Fruit fly (Drosophila melanogaster): ENCODE results near the gene IM33.

Gene IM33

dm6 chr2L:3693082-3693481, 3.4 kb downstream of the IM33 start, which contains the start of gene CG3513:
TSS of gene CG3513 (minus strand) at chr2L:3693182.
- TF ChIP-seq Dll (optimal IDR thresholded peaks at IDR 0.05) (no peak), usp (GFP tag; optimal IDR thresholded peaks at IDR 0.05) (no peak), CG8478 (optimal IDR thresholded peaks at IDR 0.05) (no peak), EcR (GFP tag; optimal IDR thresholded peaks at IDR 0.05) (no peak), pan (optimal IDR thresholded peaks at IDR 0.05) (no peak), psq (optimal IDR thresholded peaks at IDR 0.05) (no peak)

- TF ChIP-seq EcR (GFP tag; optimal IDR thresholded peaks at IDR 0.05): no peak
- TF ChIP-seq pan (optimal IDR thresholded peaks at IDR 0.05): no peak
- TF ChIP-seq psq (optimal IDR thresholded peaks at IDR 0.05): no peak
- TF ChIP-seq usp (GFP tag; optimal IDR thresholded peaks at IDR 0.05): no peak
- no peak for TF ChIP-seq CG8478 (optimal IDR thresholded peaks at IDR 0.05)
- no peak for TF ChIP-seq Dll (optimal IDR thresholded peaks at IDR 0.05)
Measured at dm6 chr2L:3692466-3692865, 4.0 kb downstream of the IM33 start, which contains the start of gene CG16704. TSS of gene CG16704 (minus strand) at chr2L:3692587.

dm6 chr2L:3685139-3685851, 11.2 kb downstream of the IM33 start:
- TF ChIP-seq pan (optimal IDR thresholded peaks at IDR 0.05): no peak
- TF ChIP-seq EcR (GFP tag; optimal IDR thresholded peaks at IDR 0.05): no peak
- no peak for TF ChIP-seq CG8478 (optimal IDR thresholded peaks at IDR 0.05)
- no peak for TF ChIP-seq Dll (optimal IDR thresholded peaks at IDR 0.05)
- no peak for TF ChIP-seq psq (optimal IDR thresholded peaks at IDR 0.05)
- TF ChIP-seq usp (GFP tag; optimal IDR thresholded peaks at IDR 0.05): no peak

dm6 chr2L:3682489-3682888, 14.0 kb downstream of the IM33 start:
- no peak for TF ChIP-seq Dll (optimal IDR thresholded peaks at IDR 0.05)
- TF ChIP-seq EcR (GFP tag; optimal IDR thresholded peaks at IDR 0.05): no peak
- no peak for TF ChIP-seq usp (GFP tag; optimal IDR thresholded peaks at IDR 0.05)
- TF ChIP-seq CG8478 (optimal IDR thresholded peaks at IDR 0.05): no peak
- no peak for TF ChIP-seq pan (optimal IDR thresholded peaks at IDR 0.05)
- TF ChIP-seq psq (optimal IDR thresholded peaks at IDR 0.05): no peak

- no peak for TF ChIP-seq Dll (optimal IDR thresholded peaks at IDR 0.05)
- no peak for TF ChIP-seq pan (optimal IDR thresholded peaks at IDR 0.05)
- TF ChIP-seq EcR (GFP tag; optimal IDR thresholded peaks at IDR 0.05): no peak
- TF ChIP-seq usp (GFP tag; optimal IDR thresholded peaks at IDR 0.05): no peak
- no peak for TF ChIP-seq CG8478 (optimal IDR thresholded peaks at IDR 0.05)
- TF ChIP-seq psq (optimal IDR thresholded peaks at IDR 0.05): no peak
Measured at dm6 chr2L:3681338-3681737, 15.1 kb downstream of the IM33 start.

dm6 chr2L:3675770-3676169, 20.7 kb downstream of the IM33 start:
- TF ChIP-seq CG8478 (optimal IDR thresholded peaks at IDR 0.05) (no peak), psq (optimal IDR thresholded peaks at IDR 0.05) (no peak), pan (optimal IDR thresholded peaks at IDR 0.05) (no peak), EcR (GFP tag; optimal IDR thresholded peaks at IDR 0.05) (no peak), Dll (optimal IDR thresholded peaks at IDR 0.05) (no peak), usp (GFP tag; optimal IDR thresholded peaks at IDR 0.05) (no peak)

- TF ChIP-seq EcR (GFP tag; optimal IDR thresholded peaks at IDR 0.05): no peak
- TF ChIP-seq usp (GFP tag; optimal IDR thresholded peaks at IDR 0.05): no peak
- TF ChIP-seq Dll (optimal IDR thresholded peaks at IDR 0.05): no peak
- no peak for TF ChIP-seq pan (optimal IDR thresholded peaks at IDR 0.05)
- no peak for TF ChIP-seq CG8478 (optimal IDR thresholded peaks at IDR 0.05)
- TF ChIP-seq psq (optimal IDR thresholded peaks at IDR 0.05): no peak
Measured at dm6 chr2L:3670481-3670880, 26.0 kb downstream of the IM33 start, which contains the start of gene Sfp24Bc. TSS of gene Sfp24Bc (minus strand) at chr2L:3670581.

- TF ChIP-seq EcR (GFP tag; optimal IDR thresholded peaks at IDR 0.05): no peak
Measured at dm6 chr2L:3669675-3670074, 26.8 kb downstream of the IM33 start, which contains the start of gene Sfp24Bb. TSS of gene Sfp24Bb (minus strand) at chr2L:3669775.

- TF ChIP-seq CG8478 (optimal IDR thresholded peaks at IDR 0.05) (no peak), psq (optimal IDR thresholded peaks at IDR 0.05) (no peak), Dll (optimal IDR thresholded peaks at IDR 0.05) (no peak), EcR (GFP tag; optimal IDR thresholded peaks at IDR 0.05) (no peak)
Measured at dm6 chr2L:3669034-3669433, 27.4 kb downstream of the IM33 start, which contains the start of gene Sfp24Bd. TSS of gene Sfp24Bd (minus strand) at chr2L:3669134.

dm6 chr2L:3668451-3668850, 28.0 kb downstream of the IM33 start, which contains the start of gene Sfp24Ba:
TSS of gene Sfp24Ba (minus strand) at chr2L:3668551.
- no peak for TF ChIP-seq EcR (GFP tag; optimal IDR thresholded peaks at IDR 0.05)
- TF ChIP-seq psq (optimal IDR thresholded peaks at IDR 0.05): no peak
- TF ChIP-seq CG8478 (optimal IDR thresholded peaks at IDR 0.05): no peak
- TF ChIP-seq usp (GFP tag; optimal IDR thresholded peaks at IDR 0.05): no peak
- TF ChIP-seq Dll (optimal IDR thresholded peaks at IDR 0.05): no peak
- no peak for TF ChIP-seq pan (optimal IDR thresholded peaks at IDR 0.05)

- no peak for TF ChIP-seq Dll (optimal IDR thresholded peaks at IDR 0.05)
- TF ChIP-seq pan (optimal IDR thresholded peaks at IDR 0.05): no peak
- TF ChIP-seq psq (optimal IDR thresholded peaks at IDR 0.05): no peak
- no peak for TF ChIP-seq CG8478 (optimal IDR thresholded peaks at IDR 0.05)
- no peak for TF ChIP-seq EcR (GFP tag; optimal IDR thresholded peaks at IDR 0.05)
- TF ChIP-seq usp (GFP tag; optimal IDR thresholded peaks at IDR 0.05): no peak
Measured at dm6 chr2L:3662307-3662795, 34.1 kb downstream of the IM33 start, which contains the start of gene Drgx. TSS of gene Drgx (plus strand) at chr2L:3662745.

- no peak for TF ChIP-seq usp (GFP tag; optimal IDR thresholded peaks at IDR 0.05)
- no peak for TF ChIP-seq CG8478 (optimal IDR thresholded peaks at IDR 0.05)
- no peak for TF ChIP-seq EcR (GFP tag; optimal IDR thresholded peaks at IDR 0.05)
- no peak for TF ChIP-seq Dll (optimal IDR thresholded peaks at IDR 0.05)
- no peak for TF ChIP-seq psq (optimal IDR thresholded peaks at IDR 0.05)
- no peak for TF ChIP-seq pan (optimal IDR thresholded peaks at IDR 0.05)
Measured at dm6 chr2L:3657349-3658142, 38.9 kb downstream of the IM33 start.
